Fruit fly (Drosophila melanogaster): ENCODE data around the gene Ir75d.

DNA sequence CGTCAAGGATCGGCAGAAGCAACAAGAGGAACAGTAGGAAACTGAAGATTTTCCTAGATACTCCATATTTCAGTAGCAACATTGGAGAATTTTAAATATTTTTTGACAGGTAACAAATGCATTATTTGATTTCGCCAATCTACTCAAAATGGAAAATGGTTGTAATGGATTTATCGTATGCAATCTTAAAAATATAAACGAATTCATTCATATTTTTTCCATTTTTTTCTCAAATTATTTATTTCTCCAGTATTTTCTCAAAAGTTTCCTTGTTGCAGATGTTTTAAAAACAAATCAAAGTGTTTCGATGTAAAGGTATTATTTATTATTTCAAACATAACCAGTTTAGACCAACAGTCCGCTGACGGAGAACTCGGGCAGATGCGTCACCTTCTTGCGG is 9.2 kb upstream of the Ir75d start, which contains the start of gene CG18223:
- TF ChIP-seq CG10631 (GFP tag; optimal IDR thresholded peaks at IDR 0.05) (no peak), dsx (GFP tag; optimal IDR thresholded peaks at IDR 0.05; ENCODE audit: poor library complexity, severe bottlenecking) (no peak), Eip78C (GFP tag) (no peak), acj6 (GFP tag; optimal IDR thresholded peaks at IDR 0.05) (no peak), Sox15 (GFP tag; optimal IDR thresholded peaks at IDR 0.05) (no peak), CG6276 (GFP tag; optimal IDR thresholded peaks at IDR 0.05) (no peak), Met (GFP tag; optimal IDR thresholded peaks at IDR 0.05) (no peak), Eip75B (GFP tag; optimal IDR thresholded peaks at IDR 0.05) (no peak), eg (GFP tag; IDR thresholded peaks at IDR 0.05) (no peak), Hr38 (GFP tag; optimal IDR thresholded peaks at IDR 0.05) (no peak)
